Worm (Caenorhabditis elegans): Measurements from ENCODE around the gene Y54G2A.76.

DNA sequence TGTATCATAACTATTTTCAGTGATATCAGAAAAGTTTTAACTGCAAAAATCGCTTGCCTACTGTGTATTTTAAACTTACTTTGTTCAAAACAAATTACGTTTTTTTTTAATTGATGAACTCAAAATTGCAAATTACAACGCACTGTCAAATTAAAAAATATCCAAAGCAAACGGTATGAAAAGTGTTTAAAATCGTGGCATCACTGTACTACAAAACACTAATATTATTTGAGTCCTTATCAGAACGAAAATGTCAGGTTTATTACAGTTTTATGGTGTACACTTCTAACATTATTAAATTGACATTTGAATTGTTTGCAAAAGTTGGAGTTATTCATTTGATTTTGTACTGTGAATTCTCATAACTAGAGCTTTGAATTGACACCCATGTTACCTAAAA is 32.0 kb downstream of the Y54G2A.76 start, which contains the start of gene clec-83:
- TF ChIP-seq med-1 (GFP tag; optimal IDR thresholded peaks at IDR 0.05; ENCODE audit: insufficient read depth): no peak
- no peak for TF ChIP-seq flt-1 (GFP tag; IDR thresholded peaks at IDR 0.05)
- TF ChIP-seq tab-1 (GFP tag; IDR thresholded peaks at IDR 0.05): no peak
- no peak for TF ChIP-seq cog-1 (tag; optimal IDR thresholded peaks at IDR 0.05)
- TF ChIP-seq ztf-29 (GFP tag; IDR thresholded peaks at IDR 0.05): no peak
- no peak for TF ChIP-seq ztf-23 (GFP tag; IDR thresholded peaks at IDR 0.05)
- no peak for TF ChIP-seq T22C8.4 (GFP tag; IDR thresholded peaks at IDR 0.05)
- TF ChIP-seq klf-2 (GFP tag; conservative IDR thresholded peaks at IDR 0.05): no peak

Data from whole organism, midembryonic.